Worm (Caenorhabditis elegans) whole organism, early embryonic: Measurements from ENCODE around the gene F39C12.1.

Experiments
- ets-7 ChIP-seq: sonication (generic microtip); optimal IDR thresholded peaks from 2 replicates; lab custom pipeline; 2016; ENCODE audit warnings: missing genotype, missing genetic modification characterization, missing compliant biosample characterization
- hmbx-1 ChIP-seq: sonication (generic microtip); optimal IDR thresholded peaks from 2 replicates; lab custom pipeline; 2016; ENCODE audit warnings: mild to moderate bottlenecking, missing genetic modification characterization, missing compliant biosample characterization
- hmg-4 ChIP-seq: fragments of 200-800 bp; sonication (Bioruptor generic); optimal IDR thresholded peaks from 2 replicates; lab custom pipeline; 2018; ENCODE audit warnings: mild to moderate bottlenecking, missing genetic modification characterization, missing compliant biosample characterization
- hnd-1 ChIP-seq: sonication (generic microtip); optimal IDR thresholded peaks from 2 replicates; lab custom pipeline; 2016; ENCODE audit warnings: missing genetic modification characterization, missing compliant biosample characterization
- pes-1 ChIP-seq: fragments of 200-800 bp; sonication (Bioruptor generic); IDR thresholded peaks from 2 replicates; pipeline ENCODE4 v1.3.6; 2022; ENCODE audit warnings: missing genetic modification reagents, missing genetic modification characterization, missing compliant biosample characterization
- scrt-1 ChIP-seq: fragments of 200-800 bp; sonication (Bioruptor generic); IDR thresholded peaks from 2 replicates; pipeline ENCODE4 v1.3.6; 2022; ENCODE audit warnings: missing genetic modification characterization, missing compliant biosample characterization
- tbx-11 ChIP-seq: fragments of 200-800 bp; sonication (Bioruptor generic); IDR thresholded peaks from 2 replicates; pipeline ENCODE4 v1.3.6; 2022; ENCODE audit warnings: missing genetic modification characterization, missing compliant biosample characterization
- tbx-37 ChIP-seq: fragments of 200-800 bp; sonication (Bioruptor generic); conservative IDR thresholded peaks from 2 replicates; pipeline ENCODE4 v1.3.6; 2022; ENCODE audit warnings: missing genetic modification reagents, missing genetic modification characterization, missing compliant biosample characterization

ce11 chrX:4809753-4810424 lies 43.1 kb downstream of the F39C12.1 start:
- TF ChIP-seq scrt-1 (GFP tag; lab: Robert Waterston, UW) (no peak), tbx-11 (no peak), hmbx-1 (no peak), hnd-1 (tag; lab: Kevin White, UChicago) (no peak), ets-7 (tag; lab: Kevin White, UChicago) (no peak), tbx-37 (GFP tag; lab: Robert Waterston, UW) (no peak), hmg-4 (GFP tag; lab: Kevin White, UChicago) (no peak), pes-1 (no peak; the same call in 1 of the 2 replicates)
